Worm (Caenorhabditis elegans) whole organism, L2 larva: ENCODE measurements around the gene F56B3.4.

ENCODE experiments used
- C34F6.9 ChIP-seq: fragments of 150-350 bp; optimal IDR thresholded peaks from 2 replicates; lab custom pipeline; 2014; ENCODE audit warnings: missing biosample characterization, missing genetic modification characterization
- Y55F3AM.14 ChIP-seq: fragments of 200-800 bp; sonication (Bioruptor generic); optimal IDR thresholded peaks from 2 replicates; lab custom pipeline; 2018; ENCODE audit warnings: mild to moderate bottlenecking, missing genetic modification characterization, missing compliant biosample characterization
- ZK546.5 ChIP-seq: sonication (generic microtip); optimal IDR thresholded peaks from 2 replicates; lab custom pipeline; 2017; ENCODE audit warnings: missing biosample characterization, missing genetic modification characterization
- ama-1 ChIP-seq: fragments of 150-350 bp; optimal IDR thresholded peaks from 2 replicates; lab custom pipeline; 2018; ENCODE audit warnings: inconsistent platforms
- ceh-16 ChIP-seq: fragments of 150-350 bp; optimal IDR thresholded peaks from 2 replicates; lab custom pipeline; 2014; ENCODE audit warnings: missing biosample characterization, missing genetic modification characterization
- crh-2 ChIP-seq: sonication (generic microtip); optimal IDR thresholded peaks from 2 replicates; lab custom pipeline; 2017; ENCODE audit warnings: missing biosample characterization, missing genetic modification characterization
- egl-27 ChIP-seq: sonication (generic microtip); optimal IDR thresholded peaks from 3 replicates; lab custom pipeline; 2017; ENCODE audit warnings: missing biosample characterization, missing genetic modification reagents, missing genetic modification characterization
- elt-3 ChIP-seq: sonication (generic microtip); optimal IDR thresholded peaks from 2 replicates; lab custom pipeline; 2017; ENCODE audit warnings: missing biosample characterization, missing genetic modification characterization
- lin-11 ChIP-seq: fragments of 150-350 bp; sonication (generic microtip); optimal IDR thresholded peaks from 2 replicates; lab custom pipeline; 2014; ENCODE audit warnings: missing biosample characterization, missing genetic modification characterization, inconsistent platforms, mixed read lengths
- lin-13 ChIP-seq: fragments of 150-350 bp; optimal IDR thresholded peaks from 2 replicates; lab custom pipeline; 2014; ENCODE audit warnings: missing biosample characterization, missing genetic modification reagents, missing genetic modification characterization
- lsy-2 ChIP-seq, 2 experiments: fragments of 150-350 bp in 1 of 2; sonication (generic microtip) in 1 of 2; optimal IDR thresholded peaks; 2 replicates each; lab custom pipeline; 2014 to 2017; ENCODE audit warnings: missing biosample characterization in 2 of 2, missing genetic modification characterization in 2 of 2
- mbf-1 ChIP-seq: sonication (generic microtip); optimal IDR thresholded peaks from 2 replicates; lab custom pipeline; 2017; ENCODE audit warnings: missing biosample characterization, missing genetic modification characterization
- mdl-1 ChIP-seq, 2 experiments: fragments of 150-350 bp in 1 of 2; sonication (generic microtip) in 1 of 2; optimal IDR thresholded peaks; 2 replicates each; lab custom pipeline; 2017; ENCODE audit warnings: missing biosample characterization in 2 of 2, missing genetic modification characterization in 2 of 2
- nhr-10 ChIP-seq: sonication (generic microtip); optimal IDR thresholded peaks from 2 replicates; lab custom pipeline; 2017; ENCODE audit warnings: missing biosample characterization, missing genetic modification characterization
- nhr-11 ChIP-seq: fragments of 150-350 bp; optimal IDR thresholded peaks from 2 replicates; lab custom pipeline; 2014; ENCODE audit warnings: missing biosample characterization, missing genetic modification characterization
- nhr-129 ChIP-seq: fragments of 150-350 bp; optimal IDR thresholded peaks from 2 replicates; lab custom pipeline; 2014; ENCODE audit warnings: missing biosample characterization, missing genetic modification characterization
- nhr-21 ChIP-seq: fragments of 150-350 bp; optimal IDR thresholded peaks from 2 replicates; lab custom pipeline; 2014; ENCODE audit warnings: missing biosample characterization, missing genetic modification characterization
- nhr-23 ChIP-seq: fragments of 150-350 bp; optimal IDR thresholded peaks from 2 replicates; lab custom pipeline; 2014; ENCODE audit warnings: missing biosample characterization, missing genetic modification reagents, missing genetic modification characterization
- nhr-237 ChIP-seq: fragments of 150-350 bp; optimal IDR thresholded peaks from 2 replicates; lab custom pipeline; 2014; ENCODE audit warnings: missing biosample characterization, missing genetic modification characterization
- nhr-25 ChIP-seq: fragments of 150-350 bp; sonication (generic microtip); optimal IDR thresholded peaks from 3 replicates; lab custom pipeline; 2014; ENCODE audit warnings: missing biosample characterization, missing genetic modification characterization
- nhr-6 ChIP-seq: fragments of 150-350 bp; optimal IDR thresholded peaks from 2 replicates; lab custom pipeline; 2014; ENCODE audit warnings: missing biosample characterization, missing genetic modification characterization
- peb-1 ChIP-seq: fragments of 150-350 bp; optimal IDR thresholded peaks from 2 replicates; lab custom pipeline; 2014; ENCODE audit warnings: missing biosample characterization, missing genetic modification characterization
- skn-1 ChIP-seq: sonication (generic microtip); optimal IDR thresholded peaks from 2 replicates; lab custom pipeline; 2017; ENCODE audit warnings: missing biosample characterization, missing genetic modification characterization
- sma-3 ChIP-seq: sonication (generic microtip); optimal IDR thresholded peaks from 2 replicates; lab custom pipeline; 2016; ENCODE audit warnings: missing genetic modification reagents, missing genetic modification characterization, missing compliant biosample characterization
- sma-9 ChIP-seq, 2 experiments: fragments of 150-350 bp in 1 of 2; sonication (generic microtip) in 1 of 2; optimal IDR thresholded peaks; 2 replicates each; lab custom pipeline; 2014 to 2016; ENCODE audit warnings: missing genetic modification characterization in 2 of 2, mild to moderate bottlenecking in 1 of 2, missing biosample characterization in 1 of 2, missing compliant biosample characterization in 1 of 2, missing genetic modification reagents in 1 of 2, moderate library complexity in 1 of 2
- unc-39 ChIP-seq: fragments of 150-350 bp; optimal IDR thresholded peaks from 2 replicates; lab custom pipeline; 2014; ENCODE audit warnings: missing biosample characterization, missing genetic modification characterization
- unc-55 ChIP-seq: fragments of 150-350 bp; sonication (generic microtip); optimal IDR thresholded peaks from 3 replicates; lab custom pipeline; 2014; ENCODE audit warnings: missing biosample characterization, missing genetic modification reagents, missing genetic modification characterization
- unc-62 ChIP-seq: fragments of 150-350 bp; optimal IDR thresholded peaks from 2 replicates; lab custom pipeline; 2014; ENCODE audit warnings: missing biosample characterization, missing genetic modification reagents, missing genetic modification characterization
- ztf-1 ChIP-seq: fragments of 200-800 bp; sonication (Bioruptor generic); conservative IDR thresholded peaks from 2 replicates; pipeline ENCODE4 v1.3.6; 2022; ENCODE audit warnings: missing genetic modification characterization, missing compliant biosample characterization
- ztf-11 ChIP-seq: sonication (generic microtip); optimal IDR thresholded peaks from 2 replicates; lab custom pipeline; 2017; ENCODE audit warnings: missing biosample characterization, missing genetic modification characterization

F56B3.4 gene

ce11 chrIV:763377-764063, 30.6 kb downstream of the F56B3.4 start, which contains the start of gene col-103 (continued):
- TF ChIP-seq ztf-11 (tag; lab: Kevin White, UChicago) (no peak), nhr-6 (tag; lab: Kevin White, UChicago) (no peak), ztf-1 (GFP tag; lab: Robert Waterston, UW) (no peak)

ce11 chrIV:762486-763376, 31.3 kb downstream of the F56B3.4 start:
- no peak for TF ChIP-seq C34F6.9 (tag; lab: Kevin White, UChicago)
- TF ChIP-seq nhr-129 (tag; lab: Kevin White, UChicago) = no peak
- no peak for TF ChIP-seq skn-1 (tag; lab: Kevin White, UChicago)
- TF ChIP-seq lsy-2 (tag; optimal IDR thresholded peaks at IDR 0.05; lab: Kevin White, UChicago) = no peak
- no peak for TF ChIP-seq unc-39 (tag; lab: Kevin White, UChicago)
- TF ChIP-seq Y55F3AM.14 (GFP tag; lab: Kevin White, UChicago) = no peak
- TF ChIP-seq sma-9 (GFP tag; optimal IDR thresholded peaks at IDR 0.05; lab: Kevin White, UChicago) = no peak
- TF ChIP-seq sma-9 (tag; optimal IDR thresholded peaks at IDR 0.05; lab: Kevin White, UChicago) = no peak
- no peak for TF ChIP-seq unc-62 (GFP tag; lab: Kevin White, UChicago)
- no peak for TF ChIP-seq mbf-1
- no peak for TF ChIP-seq nhr-6 (tag; lab: Kevin White, UChicago)
- TF ChIP-seq nhr-23 (tag; lab: Kevin White, UChicago) = no peak
- TF ChIP-seq peb-1 (tag; lab: Kevin White, UChicago) = no peak
- no peak for TF ChIP-seq nhr-11 (tag; lab: Kevin White, UChicago)
- no peak for TF ChIP-seq nhr-25 (tag; lab: Kevin White, UChicago)
- TF ChIP-seq ztf-1 (GFP tag; lab: Robert Waterston, UW) = no peak
- TF ChIP-seq crh-2 (tag; lab: Kevin White, UChicago) = no peak
- TF ChIP-seq unc-55 (GFP tag; lab: Kevin White, UChicago) = no peak
- TF ChIP-seq ztf-11 (tag; lab: Kevin White, UChicago) = no peak
- no peak for TF ChIP-seq egl-27 (tag; lab: Kevin White, UChicago)
- TF ChIP-seq ZK546.5 (tag; lab: Kevin White, UChicago) = no peak

- TF ChIP-seq crh-2 (tag; lab: Kevin White, UChicago) (peak; percentile 19), sma-3 (GFP tag; lab: Kevin White, UChicago) (peak; percentile 78), mdl-1 (tag; optimal IDR thresholded peaks at IDR 0.05; lab: Kevin White, UChicago) (no peak), sma-9 (GFP tag; optimal IDR thresholded peaks at IDR 0.05; lab: Kevin White, UChicago) (peak; percentile 13), sma-9 (tag; optimal IDR thresholded peaks at IDR 0.05; lab: Kevin White, UChicago) (no peak), ama-1 (peak; percentile 80), nhr-21 (tag; lab: Kevin White, UChicago) (peak; percentile 26)
Observed at ce11 chrIV:762016-762459, 32.0 kb downstream of the F56B3.4 start.

ce11 chrIV:760267-760666, 33.8 kb downstream of the F56B3.4 start, which contains the start of gene gst-40:
Gene gst-40, plus strand, starts transcription at chrIV:760502.
- TF ChIP-seq unc-55 (GFP tag; lab: Kevin White, UChicago) = peak; percentile 23
- TF ChIP-seq nhr-237 (tag; lab: Kevin White, UChicago) = no peak
- TF ChIP-seq crh-2 (tag; lab: Kevin White, UChicago) = no peak

ce11 chrIV:757548-757947, 36.5 kb downstream of the F56B3.4 start:
- no peak for TF ChIP-seq nhr-25 (tag; lab: Kevin White, UChicago)
- TF ChIP-seq ZK546.5 (tag; lab: Kevin White, UChicago) = no peak
- TF ChIP-seq unc-62 (GFP tag; lab: Kevin White, UChicago) = no peak
- TF ChIP-seq elt-3 = no peak
- TF ChIP-seq ztf-1 (GFP tag; lab: Robert Waterston, UW) = no peak
- no peak for TF ChIP-seq nhr-129 (tag; lab: Kevin White, UChicago)
- no peak for TF ChIP-seq lin-13
- no peak for TF ChIP-seq nhr-10 (tag; lab: Kevin White, UChicago)
- TF ChIP-seq ceh-16 = no peak
- TF ChIP-seq lin-11 (tag; lab: Kevin White, UChicago) = no peak
- no peak for TF ChIP-seq nhr-237 (tag; lab: Kevin White, UChicago)
